Worm (Caenorhabditis elegans): Measurements from ENCODE around the gene K02E7.10.

- TF ChIP-seq aptf-3 (GFP tag; IDR thresholded peaks at IDR 0.05) (no peak), lag-1 (GFP tag; IDR thresholded peaks at IDR 0.05) (no peak), lsy-27 (tag; optimal IDR thresholded peaks at IDR 0.05; ENCODE audit: borderline replicate concordance, insufficient read depth) (no peak), F10E7.11 (tag; optimal IDR thresholded peaks at IDR 0.05) (no peak), chd-7 (tag; optimal IDR thresholded peaks at IDR 0.05) (no peak), attf-5 (GFP tag; optimal IDR thresholded peaks at IDR 0.05) (no peak), ceh-100 (GFP tag; IDR thresholded peaks at IDR 0.05) (no peak), fkh-3 (tag; optimal IDR thresholded peaks at IDR 0.05) (no peak)
Observed at ce11 chrII:1075424-1075823, 8.6 kb upstream of the K02E7.10 start, which contains the start of gene K02E7.11.
